Worm (Caenorhabditis elegans) whole organism, L3 larva: Measurements from ENCODE around the gene srh-180.

Experiments used
- R02D3.7 ChIP-seq: fragments of 150-350 bp; optimal IDR thresholded peaks from 2 replicates; lab custom pipeline; 2014; ENCODE audit warnings: missing biosample characterization, missing genetic modification characterization
- ZK546.5 ChIP-seq: sonication (generic microtip); optimal IDR thresholded peaks from 2 replicates; lab custom pipeline; 2017; ENCODE audit warnings: missing biosample characterization, missing genetic modification characterization
- aly-2 ChIP-seq: fragments of 150-350 bp; optimal IDR thresholded peaks from 2 replicates; lab custom pipeline; 2014; ENCODE audit warnings: missing biosample characterization, missing genetic modification characterization
- ama-1 ChIP-seq: fragments of 150-350 bp; optimal IDR thresholded peaks from 2 replicates; lab custom pipeline; 2018
- ceh-16 ChIP-seq: sonication (generic microtip); optimal IDR thresholded peaks from 2 replicates; lab custom pipeline; 2017; ENCODE audit warnings: missing biosample characterization, missing genetic modification characterization
- ceh-28 ChIP-seq: fragments of 150-350 bp; optimal IDR thresholded peaks from 2 replicates; lab custom pipeline; 2014; ENCODE audit warnings: missing biosample characterization, missing genetic modification reagents, missing genetic modification characterization
- daf-12 ChIP-seq: fragments of 150-350 bp; optimal IDR thresholded peaks from 2 replicates; lab custom pipeline; 2014; ENCODE audit warnings: missing biosample characterization, missing genetic modification reagents, missing genetic modification characterization
- egl-27 ChIP-seq: sonication (generic microtip); optimal IDR thresholded peaks from 4 replicates; lab custom pipeline; 2017; ENCODE audit warnings: missing biosample characterization, missing genetic modification reagents, missing genetic modification characterization
- elt-1 ChIP-seq: fragments of 150-350 bp; optimal IDR thresholded peaks from 2 replicates; lab custom pipeline; 2014; ENCODE audit warnings: missing biosample characterization, missing genetic modification characterization
- elt-2 ChIP-seq: sonication (generic microtip); optimal IDR thresholded peaks from 2 replicates; lab custom pipeline; 2016; ENCODE audit warnings: missing genetic modification reagents, mild to moderate bottlenecking, missing genetic modification characterization, missing compliant biosample characterization
- elt-3 ChIP-seq, 3 experiments: fragments of 150-350 bp in 1 of 3; sonication (generic microtip) in 2 of 3; optimal IDR thresholded peaks; 2 replicates in 2 of 3; 4 replicates in 1 of 3; lab custom pipeline; 2014 to 2017; ENCODE audit warnings: missing biosample characterization in 3 of 3, missing genetic modification characterization in 3 of 3
- fkh-2 ChIP-seq: fragments of 150-350 bp; optimal IDR thresholded peaks from 2 replicates; lab custom pipeline; 2014; ENCODE audit warnings: missing biosample characterization, missing genetic modification reagents, missing genetic modification characterization
- fos-1 ChIP-seq: fragments of 150-350 bp; optimal IDR thresholded peaks from 2 replicates; lab custom pipeline; 2014; ENCODE audit warnings: missing biosample characterization, missing genetic modification characterization
- hmg-11 ChIP-seq: sonication (generic microtip); optimal IDR thresholded peaks from 2 replicates; lab custom pipeline; 2016; ENCODE audit warnings: missing genetic modification characterization, missing compliant biosample characterization
- jun-1 ChIP-seq: fragments of 150-350 bp; optimal IDR thresholded peaks from 2 replicates; lab custom pipeline; 2014; ENCODE audit warnings: missing biosample characterization, missing genetic modification reagents, missing genetic modification characterization
- lin-15B ChIP-seq: fragments of 150-350 bp; optimal IDR thresholded peaks from 2 replicates; lab custom pipeline; 2014; ENCODE audit warnings: missing biosample characterization, missing genetic modification characterization
- lin-39 ChIP-seq: fragments of 150-350 bp; optimal IDR thresholded peaks from 2 replicates; lab custom pipeline; 2018; ENCODE audit warnings: missing biosample characterization, missing genetic modification reagents, missing genetic modification characterization
- lsy-12 ChIP-seq: sonication (generic microtip); optimal IDR thresholded peaks from 2 replicates; lab custom pipeline; 2016; ENCODE audit warnings: mild to moderate bottlenecking, missing genetic modification characterization, missing compliant biosample characterization
- mdl-1 ChIP-seq: fragments of 150-350 bp; optimal IDR thresholded peaks from 2 replicates; lab custom pipeline; 2014; ENCODE audit warnings: missing biosample characterization, missing genetic modification characterization
- nfya-1 ChIP-seq: sonication (generic microtip); optimal IDR thresholded peaks from 2 replicates; lab custom pipeline; 2017; ENCODE audit warnings: missing genetic modification characterization, mild to moderate bottlenecking, missing compliant biosample characterization, antibody characterized with exemption, moderate library complexity; ENCODE audit not compliant: insufficient read depth
- nhr-11 ChIP-seq: fragments of 150-350 bp; optimal IDR thresholded peaks from 2 replicates; lab custom pipeline; 2014; ENCODE audit warnings: missing biosample characterization, missing genetic modification characterization
- nhr-12 ChIP-seq: fragments of 150-350 bp; optimal IDR thresholded peaks from 2 replicates; lab custom pipeline; 2014; ENCODE audit warnings: missing biosample characterization, missing genetic modification characterization
- nhr-23 ChIP-seq: fragments of 150-350 bp; optimal IDR thresholded peaks from 2 replicates; lab custom pipeline; 2014; ENCODE audit warnings: missing biosample characterization, missing genetic modification reagents, missing genetic modification characterization
- nhr-237 ChIP-seq: fragments of 150-350 bp; optimal IDR thresholded peaks from 2 replicates; lab custom pipeline; 2014; ENCODE audit warnings: missing biosample characterization, missing genetic modification characterization
- nhr-43 ChIP-seq: sonication (generic microtip); optimal IDR thresholded peaks from 2 replicates; lab custom pipeline; 2016; ENCODE audit warnings: mild to moderate bottlenecking, missing genetic modification characterization, missing compliant biosample characterization; ENCODE audit not compliant: poor library complexity, severe bottlenecking
- nhr-67 ChIP-seq: fragments of 150-350 bp; optimal IDR thresholded peaks from 2 replicates; lab custom pipeline; 2014; ENCODE audit warnings: missing biosample characterization, missing genetic modification characterization
- nhr-76 ChIP-seq: fragments of 150-350 bp; sonication (generic microtip); optimal IDR thresholded peaks from 5 replicates; lab custom pipeline; 2014; ENCODE audit warnings: missing biosample characterization, missing genetic modification characterization
- pqm-1 ChIP-seq: fragments of 150-350 bp; optimal IDR thresholded peaks from 2 replicates; lab custom pipeline; 2017; ENCODE audit warnings: missing biosample characterization, missing genetic modification characterization, inconsistent platforms
- snpc-4 ChIP-seq: fragments of 150-350 bp; optimal IDR thresholded peaks from 2 replicates; lab custom pipeline; 2014; ENCODE audit warnings: missing biosample characterization, missing genetic modification characterization
- tbx-2 ChIP-seq: sonication (generic microtip); optimal IDR thresholded peaks from 2 replicates; lab custom pipeline; 2016; ENCODE audit warnings: mild to moderate bottlenecking, missing genetic modification characterization, missing compliant biosample characterization
- unc-39 ChIP-seq: sonication (generic microtip); optimal IDR thresholded peaks from 4 replicates; lab custom pipeline; 2017; ENCODE audit warnings: missing biosample characterization, missing genetic modification characterization
- unc-62 ChIP-seq: fragments of 150-350 bp; sonication (generic microtip); optimal IDR thresholded peaks from 4 replicates; lab custom pipeline; 2014; ENCODE audit warnings: missing biosample characterization, missing genetic modification reagents, missing genetic modification characterization
- zag-1 ChIP-seq: fragments of 150-350 bp; optimal IDR thresholded peaks from 2 replicates; lab custom pipeline; 2014; ENCODE audit warnings: missing biosample characterization, missing genetic modification characterization
- ztf-4 ChIP-seq: fragments of 150-350 bp; optimal IDR thresholded peaks from 2 replicates; lab custom pipeline; 2014; ENCODE audit warnings: missing biosample characterization, missing genetic modification characterization

Gene srh-180

ce11 chrV:16282147-16282546 lies 35.2 kb upstream of the srh-180 start, which contains the start of gene F28G4.2:
Gene F28G4.2 (minus strand): TSS chrV:16282321.
- no peak for TF ChIP-seq nhr-67
- no peak for TF ChIP-seq aly-2 (tag; lab: Kevin White, UChicago)
- TF ChIP-seq fos-1: no peak
- no peak for TF ChIP-seq nhr-11 (tag; lab: Kevin White, UChicago)

DNA sequence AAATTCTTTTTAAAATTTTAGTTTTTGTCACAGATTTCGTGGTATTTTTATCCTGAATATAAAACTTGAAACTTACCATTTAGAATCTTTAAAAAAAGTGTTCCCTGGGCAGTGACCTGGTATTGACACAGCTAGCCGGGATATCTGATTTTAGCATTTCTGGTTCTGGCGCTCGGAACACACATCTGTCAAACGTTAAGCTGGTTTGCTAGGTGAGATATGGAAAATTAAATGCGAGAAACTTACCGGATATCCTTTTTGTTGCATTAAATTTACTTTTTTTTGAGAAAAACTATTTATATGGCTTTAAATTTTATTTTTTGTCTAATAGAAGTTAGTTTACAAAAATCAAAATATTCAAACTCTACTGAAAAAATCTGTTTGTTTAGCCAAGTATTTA lies 31.6 kb upstream of the srh-180 start, which contains the start of gene F28G4.4:
TSS of gene F28G4.4 (minus strand) at position 101 of the 400 bp plus-strand sequence.
- no peak for TF ChIP-seq unc-39
- TF ChIP-seq, all 47 proteins: peak for 0

ce11 chrV:16287619-16288018 lies 29.7 kb upstream of the srh-180 start, which contains the start of gene F28G4.3:
Gene F28G4.3 (minus strand): TSS chrV:16287719.
- TF ChIP-seq R02D3.7 (tag; lab: Kevin White, UChicago) (no peak), daf-12 (tag; lab: Kevin White, UChicago) (no peak), elt-2 (no peak), lin-39 (tag; lab: Kevin White, UChicago) (no peak), jun-1 (tag; lab: Kevin White, UChicago) (no peak), nhr-12 (tag; lab: Kevin White, UChicago) (no peak), unc-62 (GFP tag; lab: Kevin White, UChicago) (no peak), nfya-1 (no peak), ceh-28 (tag; lab: Kevin White, UChicago) (no peak), nhr-76 (tag; lab: Kevin White, UChicago) (no peak), nhr-11 (tag; lab: Kevin White, UChicago) (no peak), nhr-43 (tag; lab: Kevin White, UChicago) (no peak), tbx-2 (tag; lab: Kevin White, UChicago) (no peak), fos-1 (no peak), lsy-12 (tag; lab: Kevin White, UChicago) (no peak), ceh-16 (tag; lab: Kevin White, UChicago) (no peak), mdl-1 (no peak), nhr-23 (tag; lab: Kevin White, UChicago) (no peak), pqm-1 (tag; lab: Kevin White, UChicago) (no peak)

ce11 chrV:16292409-16292808 lies 24.9 kb upstream of the srh-180 start, which contains the start of gene oac-5:
Gene oac-5 (plus strand): TSS chrV:16292709.
- TF ChIP-seq elt-3 (tag; optimal IDR thresholded peaks at IDR 0.05; lab: Kevin White, UChicago): no peak
- TF ChIP-seq nhr-12 (tag; lab: Kevin White, UChicago): no peak
- TF ChIP-seq ztf-4 (tag; lab: Kevin White, UChicago): no peak
- no peak for TF ChIP-seq fos-1
- TF ChIP-seq aly-2 (tag; lab: Kevin White, UChicago): no peak
- peak; percentile 42 for TF ChIP-seq elt-2
- TF ChIP-seq nhr-11 (tag; lab: Kevin White, UChicago): no peak
- no peak for TF ChIP-seq zag-1 (tag; lab: Kevin White, UChicago)
- no peak for TF ChIP-seq elt-1 (tag; lab: Kevin White, UChicago)
- TF ChIP-seq nhr-43 (tag; lab: Kevin White, UChicago): no peak
- TF ChIP-seq nhr-67: no peak
- peak; percentile 12 for TF ChIP-seq pqm-1 (tag; lab: Kevin White, UChicago)

DNA sequence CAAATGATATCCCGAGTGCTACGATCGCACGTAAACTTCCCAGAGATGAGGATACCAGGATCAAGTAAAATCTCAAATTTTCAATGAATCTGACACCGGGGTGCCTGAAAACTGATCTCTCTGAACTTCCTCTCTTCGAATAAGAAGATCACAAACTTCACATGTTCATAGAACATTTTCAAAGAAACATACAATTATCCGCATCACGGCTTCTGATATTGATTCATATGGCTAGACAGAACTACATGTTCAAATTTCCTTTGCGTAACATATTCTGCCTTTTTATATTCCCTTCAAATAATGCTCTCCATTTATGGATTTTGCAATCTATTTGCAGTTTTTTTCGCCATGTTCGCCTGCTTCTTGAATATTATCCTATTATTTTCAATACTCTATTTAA lies 20.3 kb upstream of the srh-180 start, which contains the start of gene srbc-83:
TSS of gene srbc-83 (plus strand) at position 301 of the 400 bp plus-strand sequence.
- TF ChIP-seq unc-39 (no peak), tbx-2 (tag; lab: Kevin White, UChicago) (no peak), nhr-23 (tag; lab: Kevin White, UChicago) (no peak), nhr-237 (no peak), ZK546.5 (tag; lab: Kevin White, UChicago) (no peak), ama-1 (lab: Kevin White, UChicago) (no peak), daf-12 (tag; lab: Kevin White, UChicago) (no peak), hmg-11 (tag; lab: Kevin White, UChicago) (no peak), snpc-4 (no peak), fos-1 (no peak), R02D3.7 (tag; lab: Kevin White, UChicago) (no peak), nhr-12 (tag; lab: Kevin White, UChicago) (no peak), nfya-1 (no peak), nhr-67 (no peak), egl-27 (tag; lab: Kevin White, UChicago) (no peak), fkh-2 (tag; lab: Kevin White, UChicago) (no peak), lin-15B (tag; lab: Kevin White, UChicago) (no peak), elt-1 (tag; lab: Kevin White, UChicago) (no peak)
- TF ChIP-seq, all 47 proteins: peak for 0
